Worm (Caenorhabditis elegans): Measurements from ENCODE around the gene srh-169.

DNA sequence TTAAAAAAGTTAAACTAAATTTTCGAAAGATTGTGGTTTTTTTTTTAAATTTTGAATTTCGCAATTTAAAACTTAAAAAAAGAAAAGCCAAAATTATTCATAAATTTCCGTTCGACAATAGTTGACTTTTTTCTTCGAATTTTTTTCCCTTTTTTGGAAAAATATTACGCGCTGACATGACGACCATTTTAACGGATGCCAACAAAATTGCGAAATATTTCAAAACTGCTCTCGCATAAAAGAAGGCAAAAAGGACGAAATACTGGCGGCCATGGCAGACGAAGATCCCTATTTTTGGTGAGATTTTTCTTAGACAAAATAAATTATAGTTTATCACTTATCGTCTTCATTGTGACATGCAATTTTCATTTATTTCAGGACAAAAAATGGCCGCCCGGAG lies 9.1 kb upstream of the srh-169 start:
- TF ChIP-seq nhr-12 (tag; optimal IDR thresholded peaks at IDR 0.05) (no peak), nhr-76 (tag; optimal IDR thresholded peaks at IDR 0.05) (no peak), ets-5 (GFP tag; IDR thresholded peaks at IDR 0.05) (no peak), skn-1 (tag; optimal IDR thresholded peaks at IDR 0.05) (no peak), isw-1 (GFP tag; IDR thresholded peaks at IDR 0.05) (no peak), ces-1 (GFP tag; optimal IDR thresholded peaks at IDR 0.05) (no peak), nhr-28 (tag; optimal IDR thresholded peaks at IDR 0.05) (no peak), ceh-82 (tag; optimal IDR thresholded peaks at IDR 0.05) (no peak), mdl-1 (tag; optimal IDR thresholded peaks at IDR 0.05) (no peak), nhr-90 (tag; optimal IDR thresholded peaks at IDR 0.05; ENCODE audit: poor library complexity) (no peak), ztf-4 (tag; optimal IDR thresholded peaks at IDR 0.05) (no peak), lin-13 (GFP tag; optimal IDR thresholded peaks at IDR 0.05) (no peak)
